Worm (Caenorhabditis elegans) whole organism, L3 larva: ENCODE results near the gene C31H2.4.

Experiments used
- ZK546.5 ChIP-seq: sonication (generic microtip); optimal IDR thresholded peaks from 2 replicates; lab custom pipeline; 2017; ENCODE audit warnings: missing biosample characterization, missing genetic modification characterization
- aly-2 ChIP-seq: fragments of 150-350 bp; optimal IDR thresholded peaks from 2 replicates; lab custom pipeline; 2014; ENCODE audit warnings: missing biosample characterization, missing genetic modification characterization
- ama-1 ChIP-seq: fragments of 150-350 bp; optimal IDR thresholded peaks from 2 replicates; lab custom pipeline; 2018
- ceh-82 ChIP-seq: fragments of 150-350 bp; optimal IDR thresholded peaks from 2 replicates; lab custom pipeline; 2014; ENCODE audit warnings: missing biosample characterization, missing genetic modification characterization
- ceh-9 ChIP-seq: sonication (generic microtip); optimal IDR thresholded peaks from 2 replicates; lab custom pipeline; 2018; ENCODE audit warnings: missing biosample characterization, missing genetic modification characterization
- egl-27 ChIP-seq: sonication (generic microtip); optimal IDR thresholded peaks from 4 replicates; lab custom pipeline; 2017; ENCODE audit warnings: missing biosample characterization, missing genetic modification reagents, missing genetic modification characterization
- egl-5 ChIP-seq: fragments of 150-350 bp; optimal IDR thresholded peaks from 2 replicates; lab custom pipeline; 2017; ENCODE audit warnings: missing biosample characterization, missing genetic modification reagents, missing genetic modification characterization, inconsistent platforms
- elt-1 ChIP-seq: fragments of 150-350 bp; optimal IDR thresholded peaks from 2 replicates; lab custom pipeline; 2014; ENCODE audit warnings: missing biosample characterization, missing genetic modification characterization
- elt-3 ChIP-seq, 3 experiments: fragments of 150-350 bp in 1 of 3; sonication (generic microtip) in 2 of 3; optimal IDR thresholded peaks; 2 replicates in 2 of 3; 4 replicates in 1 of 3; lab custom pipeline; 2014 to 2017; ENCODE audit warnings: missing biosample characterization in 3 of 3, missing genetic modification characterization in 3 of 3
- eor-1 ChIP-seq, 2 experiments: fragments of 150-350 bp; optimal IDR thresholded peaks; 2 replicates each; lab custom pipeline; 2014 to 2018; ENCODE audit warnings: missing biosample characterization in 2 of 2, missing genetic modification characterization in 2 of 2
- fkh-10 ChIP-seq: sonication (generic microtip); optimal IDR thresholded peaks from 2 replicates; lab custom pipeline; 2017; ENCODE audit warnings: missing biosample characterization, missing genetic modification reagents, missing genetic modification characterization
- fos-1 ChIP-seq: fragments of 150-350 bp; optimal IDR thresholded peaks from 2 replicates; lab custom pipeline; 2014; ENCODE audit warnings: missing biosample characterization, missing genetic modification characterization
- hmg-11 ChIP-seq: sonication (generic microtip); optimal IDR thresholded peaks from 2 replicates; lab custom pipeline; 2016; ENCODE audit warnings: missing genetic modification characterization, missing compliant biosample characterization
- lin-15B ChIP-seq: fragments of 150-350 bp; optimal IDR thresholded peaks from 2 replicates; lab custom pipeline; 2014; ENCODE audit warnings: missing biosample characterization, missing genetic modification characterization
- mml-1 ChIP-seq: fragments of 150-350 bp; sonication (generic microtip); optimal IDR thresholded peaks from 3 replicates; lab custom pipeline; 2014; ENCODE audit warnings: missing biosample characterization, missing genetic modification characterization
- nfya-1 ChIP-seq: sonication (generic microtip); optimal IDR thresholded peaks from 2 replicates; lab custom pipeline; 2017; ENCODE audit warnings: missing genetic modification characterization, mild to moderate bottlenecking, missing compliant biosample characterization, antibody characterized with exemption, moderate library complexity; ENCODE audit not compliant: insufficient read depth
- nhr-23 ChIP-seq: fragments of 150-350 bp; optimal IDR thresholded peaks from 2 replicates; lab custom pipeline; 2014; ENCODE audit warnings: missing biosample characterization, missing genetic modification reagents, missing genetic modification characterization
- nhr-25 ChIP-seq: sonication (generic microtip); optimal IDR thresholded peaks from 2 replicates; lab custom pipeline; 2017; ENCODE audit warnings: missing biosample characterization, missing genetic modification characterization
- nhr-28 ChIP-seq: fragments of 150-350 bp; optimal IDR thresholded peaks from 2 replicates; lab custom pipeline; 2014; ENCODE audit warnings: missing biosample characterization, missing genetic modification characterization
- nhr-43 ChIP-seq: sonication (generic microtip); optimal IDR thresholded peaks from 2 replicates; lab custom pipeline; 2016; ENCODE audit warnings: mild to moderate bottlenecking, missing genetic modification characterization, missing compliant biosample characterization; ENCODE audit not compliant: poor library complexity, severe bottlenecking
- pha-4 ChIP-seq: fragments of 150-350 bp; optimal IDR thresholded peaks from 2 replicates; lab custom pipeline; 2014; ENCODE audit warnings: missing biosample characterization, missing genetic modification reagents, missing genetic modification characterization
- pqm-1 ChIP-seq: fragments of 150-350 bp; optimal IDR thresholded peaks from 2 replicates; lab custom pipeline; 2017; ENCODE audit warnings: missing biosample characterization, missing genetic modification characterization, inconsistent platforms
- sea-2 ChIP-seq: fragments of 150-350 bp; sonication (generic microtip); optimal IDR thresholded peaks from 4 replicates; lab custom pipeline; 2014; ENCODE audit warnings: missing biosample characterization, missing genetic modification reagents, missing genetic modification characterization
- tbx-2 ChIP-seq: sonication (generic microtip); optimal IDR thresholded peaks from 2 replicates; lab custom pipeline; 2016; ENCODE audit warnings: mild to moderate bottlenecking, missing genetic modification characterization, missing compliant biosample characterization
- unc-39 ChIP-seq: sonication (generic microtip); optimal IDR thresholded peaks from 4 replicates; lab custom pipeline; 2017; ENCODE audit warnings: missing biosample characterization, missing genetic modification characterization
- unc-62 ChIP-seq: fragments of 150-350 bp; sonication (generic microtip); optimal IDR thresholded peaks from 4 replicates; lab custom pipeline; 2014; ENCODE audit warnings: missing biosample characterization, missing genetic modification reagents, missing genetic modification characterization
- zag-1 ChIP-seq: fragments of 150-350 bp; optimal IDR thresholded peaks from 2 replicates; lab custom pipeline; 2014; ENCODE audit warnings: missing biosample characterization, missing genetic modification characterization
- ztf-11 ChIP-seq: fragments of 150-350 bp; optimal IDR thresholded peaks from 2 replicates; lab custom pipeline; 2014; ENCODE audit warnings: missing biosample characterization, missing genetic modification characterization
- ztf-4 ChIP-seq: fragments of 150-350 bp; optimal IDR thresholded peaks from 2 replicates; lab custom pipeline; 2014; ENCODE audit warnings: missing biosample characterization, missing genetic modification characterization

C31H2.4 gene

DNA sequence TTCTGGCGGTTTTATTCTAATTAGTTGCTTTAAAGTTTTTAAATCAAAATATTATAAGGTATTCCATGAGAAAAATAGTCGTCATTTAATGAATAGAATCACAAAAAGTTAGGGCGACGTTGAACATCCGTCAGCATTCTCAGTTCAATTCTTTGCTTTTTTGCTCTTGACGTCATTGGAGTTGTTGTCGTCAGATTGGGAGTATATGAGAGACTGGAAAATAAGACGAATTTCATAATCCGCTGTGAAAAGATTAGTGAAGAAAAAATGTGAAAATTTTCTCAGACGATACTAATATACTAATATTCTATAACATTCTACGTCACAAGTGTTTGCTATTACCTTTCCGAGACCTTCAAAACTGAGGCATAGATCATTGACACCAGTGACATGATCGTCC is 8.1 kb downstream of the C31H2.4 start:
- TF ChIP-seq tbx-2 (no peak), eor-1 (tag; optimal IDR thresholded peaks at IDR 0.05; lab: Kevin White, UChicago) (no peak)

DNA sequence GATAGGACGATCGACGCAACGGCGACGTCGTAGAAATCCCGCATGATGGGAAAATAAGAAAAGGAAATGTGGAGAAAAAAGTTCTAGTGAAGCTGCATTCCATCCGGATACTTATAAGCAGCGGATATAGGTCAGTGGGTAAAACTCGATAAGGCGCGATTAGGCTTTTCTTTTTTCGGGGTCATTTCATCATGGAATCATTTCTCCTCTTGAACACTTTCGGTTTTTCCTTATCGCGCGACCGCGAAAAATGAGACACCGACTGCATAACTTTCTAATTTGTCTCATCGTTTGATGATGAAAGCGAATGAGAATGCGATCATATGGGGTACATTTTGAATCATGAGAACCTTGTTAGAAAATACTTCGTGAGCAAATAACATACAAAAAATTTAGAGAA is 9.1 kb downstream of the C31H2.4 start, which contains the start of gene dpy-8:
Gene dpy-8, minus strand, starts transcription at position 88 of the 400 bp plus-strand sequence.
- no peak for TF ChIP-seq ztf-11 (tag; lab: Kevin White, UChicago)
- TF ChIP-seq unc-62 (GFP tag; lab: Kevin White, UChicago), result no peak
- no peak for TF ChIP-seq pqm-1 (tag; lab: Kevin White, UChicago)
- TF ChIP-seq ZK546.5 (tag; lab: Kevin White, UChicago), result no peak
- peak; percentile 84 for TF ChIP-seq nhr-23 (tag; lab: Kevin White, UChicago)
- TF ChIP-seq mml-1 (tag; lab: Kevin White, UChicago), result no peak
- TF ChIP-seq eor-1 (tag; optimal IDR thresholded peaks at IDR 0.05; lab: Kevin White, UChicago), result no peak

DNA sequence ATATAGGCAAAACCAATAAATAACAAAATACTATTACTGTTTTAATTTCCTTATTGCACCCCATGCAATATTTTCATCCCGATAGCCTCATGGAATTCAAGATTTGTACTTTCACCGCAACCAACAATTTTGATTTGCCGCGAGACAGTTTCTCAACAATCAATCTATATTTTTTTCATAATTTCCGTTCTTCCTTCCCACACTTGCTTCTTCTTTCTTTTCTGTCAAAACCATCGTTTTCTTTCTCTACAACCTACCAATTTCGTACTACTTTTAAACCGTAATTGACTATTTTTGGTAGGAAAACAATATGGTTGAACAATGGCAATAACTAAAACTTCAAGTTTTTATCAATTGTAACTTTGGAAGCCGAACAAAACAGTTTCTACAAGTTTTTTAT is 11.5 kb downstream of the C31H2.4 start, which contains the start of gene C31H2.14:
Gene C31H2.14, plus strand, starts transcription at position 301 of the 400 bp plus-strand sequence.
- TF ChIP-seq ceh-9 (tag; lab: Kevin White, UChicago), result no peak
- no peak for TF ChIP-seq aly-2 (tag; lab: Kevin White, UChicago)
- TF ChIP-seq lin-15B, result no peak
- no peak for TF ChIP-seq sea-2
- TF ChIP-seq nhr-23 (tag; lab: Kevin White, UChicago), result peak; percentile 75
- no peak for TF ChIP-seq ceh-82 (tag; lab: Kevin White, UChicago)
- no peak for TF ChIP-seq egl-27 (tag; lab: Kevin White, UChicago)
- no peak for TF ChIP-seq fkh-10
- TF ChIP-seq nhr-43, result peak; percentile 49
- no peak for TF ChIP-seq zag-1
- TF ChIP-seq nhr-25 (tag; lab: Kevin White, UChicago), result no peak

DNA sequence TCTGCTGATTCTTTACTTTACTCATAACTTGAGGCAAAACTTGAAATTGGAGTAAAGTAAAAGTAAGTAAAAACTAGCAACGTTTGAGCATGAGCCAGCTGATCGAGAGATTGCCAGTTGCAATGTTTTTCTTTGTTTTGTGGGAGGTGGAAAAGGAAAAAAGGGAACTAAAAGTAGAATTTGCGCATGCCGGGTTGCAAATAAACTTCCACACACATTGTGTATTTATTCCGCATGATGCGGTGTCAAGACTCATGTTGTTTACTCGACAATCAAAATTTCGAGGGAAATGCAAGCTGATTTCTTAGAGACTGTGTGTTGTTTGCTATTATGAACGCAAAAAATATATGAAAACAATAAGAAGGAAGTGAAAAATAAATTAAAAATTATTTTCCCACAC is 17.1 kb downstream of the C31H2.4 start:
- peak; percentile 88 for TF ChIP-seq pha-4 (tag; lab: Kevin White, UChicago)
- TF ChIP-seq nhr-25 (tag; lab: Kevin White, UChicago), result no peak

- TF ChIP-seq hmg-11 (tag; lab: Kevin White, UChicago), result peak; percentile 76
- TF ChIP-seq nfya-1, result peak; percentile 43
- no peak for TF ChIP-seq nhr-43
These were observed 19.3 kb downstream of the C31H2.4 start for ce11 chrX:5140177-5140576.

DNA sequence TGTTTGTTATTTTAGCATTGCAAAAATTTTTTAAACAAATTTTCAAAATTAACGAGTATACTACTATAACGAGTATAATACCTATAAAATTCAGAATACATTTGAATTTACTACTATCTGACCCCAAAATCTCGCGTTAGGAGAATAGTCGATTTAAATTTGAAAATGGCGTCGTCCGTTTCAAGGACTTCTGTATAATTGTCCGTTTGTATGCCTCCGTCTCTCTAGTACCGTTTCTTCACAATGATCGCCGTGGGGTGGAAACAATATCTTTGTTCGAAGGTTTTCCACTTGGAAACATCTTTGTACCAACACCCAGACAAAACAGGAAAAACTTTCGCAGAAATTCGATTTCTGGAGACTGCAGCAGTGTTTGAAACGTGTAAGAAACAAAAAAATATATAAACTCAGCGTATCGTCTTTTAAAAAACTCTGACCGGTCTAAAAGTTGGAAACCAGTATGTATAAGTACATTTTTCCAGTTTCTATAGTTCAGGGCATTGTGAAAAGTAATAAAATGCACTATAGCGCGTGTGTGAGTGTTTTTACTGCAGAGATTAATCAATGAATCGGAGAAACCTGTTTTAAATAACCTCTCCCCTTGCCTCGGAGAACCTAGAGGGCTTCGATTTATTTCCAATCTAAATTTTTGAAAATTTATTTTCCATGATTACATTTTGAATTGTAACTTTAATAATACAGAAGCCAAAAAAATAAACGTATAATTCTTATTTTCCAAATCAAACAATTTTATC is 21.6 kb downstream of the C31H2.4 start:
- TF ChIP-seq ZK546.5 (tag; lab: Kevin White, UChicago) (no peak), elt-3 (tag; optimal IDR thresholded peaks at IDR 0.05; lab: Kevin White, UChicago) (no peak), nhr-25 (tag; lab: Kevin White, UChicago) (peak; percentile 57), nhr-23 (tag; lab: Kevin White, UChicago) (no peak), fos-1 (tag; lab: Kevin White, UChicago) (no peak), elt-1 (peak; percentile 8)
- TF ChIP-seq, all 47 proteins: peak for 2

- no peak for TF ChIP-seq nhr-43
- TF ChIP-seq unc-39 (tag; lab: Kevin White, UChicago), result no peak
- no peak for TF ChIP-seq fos-1 (tag; lab: Kevin White, UChicago)
- peak; percentile 0 for TF ChIP-seq ama-1
- no peak for TF ChIP-seq pha-4 (tag; lab: Kevin White, UChicago)
- TF ChIP-seq nhr-25 (tag; lab: Kevin White, UChicago), result peak; percentile 24
- no peak for TF ChIP-seq ztf-4 (tag; lab: Kevin White, UChicago)
- TF ChIP-seq pqm-1 (tag; lab: Kevin White, UChicago), result no peak
- TF ChIP-seq elt-1, result no peak
- TF ChIP-seq egl-5 (tag; lab: Kevin White, UChicago), result no peak
- no peak for TF ChIP-seq nhr-28 (tag; lab: Kevin White, UChicago)
These were observed 23.9 kb downstream of the C31H2.4 start for ce11 chrX:5135548-5135947.
